Fruit fly (Drosophila melanogaster): ENCODE data around the gene CG44001.

The CG44001 gene

dm6 chr2L:5004677-5005463 is 38.2 kb upstream of the CG44001 start (continued):
- peak; percentile 58 for TF ChIP-seq fkh (GFP tag; optimal IDR thresholded peaks at IDR 0.05)
- peak; percentile 88 for TF ChIP-seq CG15336 (GFP tag; IDR thresholded peaks at IDR 0.05)
- TF ChIP-seq Ets21C (GFP tag; optimal IDR thresholded peaks at IDR 0.05), result peak; percentile 82
- TF ChIP-seq salr (GFP tag; optimal IDR thresholded peaks at IDR 0.05), result peak; percentile 80 to 82
- TF ChIP-seq Sox14 (GFP tag; optimal IDR thresholded peaks at IDR 0.05), result peak; percentile 91
- TF ChIP-seq CG6792 (GFP tag; optimal IDR thresholded peaks at IDR 0.05), result peak; percentile 91
- peak; percentile 88 for TF ChIP-seq topi (GFP tag; optimal IDR thresholded peaks at IDR 0.05)
- peak; percentile 87 for TF ChIP-seq Met (GFP tag; optimal IDR thresholded peaks at IDR 0.05)
- TF ChIP-seq dsx (GFP tag; optimal IDR thresholded peaks at IDR 0.05; ENCODE audit: poor library complexity, severe bottlenecking), result peak; percentile 88
- TF ChIP-seq Hr38 (GFP tag; optimal IDR thresholded peaks at IDR 0.05), result peak; percentile 19
- peak; percentile 88 for TF ChIP-seq CG8119 (GFP tag; IDR thresholded peaks at IDR 0.05)
- peak; percentile 72 for TF ChIP-seq Eip93F (GFP tag; optimal IDR thresholded peaks at IDR 0.05)
- TF ChIP-seq fd59A (GFP tag; optimal IDR thresholded peaks at IDR 0.05), result peak; percentile 81
- TF ChIP-seq Gug (GFP tag; IDR thresholded peaks at IDR 0.05), result peak; percentile 86
- TF ChIP-seq CG16779 (tag; optimal IDR thresholded peaks at IDR 0.05), result peak; percentile 80
- TF ChIP-seq CG6808 (GFP tag; optimal IDR thresholded peaks at IDR 0.05), result peak; percentile 82

dm6 chr2L:5005464-5005764 is 37.7 kb upstream of the CG44001 start:
- TF ChIP-seq pdm3 (GFP tag; optimal IDR thresholded peaks at IDR 0.05) (no peak), Gug (GFP tag; IDR thresholded peaks at IDR 0.05) (no peak), CG11902 (GFP tag; optimal IDR thresholded peaks at IDR 0.05) (no peak), CG3032 (tag; optimal IDR thresholded peaks at IDR 0.05) (no peak), Eip75B (GFP tag; optimal IDR thresholded peaks at IDR 0.05) (no peak), CG6163 (GFP tag; IDR thresholded peaks at IDR 0.05) (no peak), CG11762 (GFP tag; optimal IDR thresholded peaks at IDR 0.05; ENCODE audit: insufficient read depth) (no peak), achi (GFP tag; optimal IDR thresholded peaks at IDR 0.05) (no peak), Sox15 (GFP tag; optimal IDR thresholded peaks at IDR 0.05) (no peak), OdsH (GFP tag; optimal IDR thresholded peaks at IDR 0.05) (no peak), CG6854 (GFP tag; optimal IDR thresholded peaks at IDR 0.05) (no peak), ss (GFP tag; optimal IDR thresholded peaks at IDR 0.05) (no peak), Lpt (GFP tag; optimal IDR thresholded peaks at IDR 0.05) (no peak), esn (GFP tag; optimal IDR thresholded peaks at IDR 0.05) (no peak), lz (GFP tag; optimal IDR thresholded peaks at IDR 0.05) (no peak)

- TF ChIP-seq svp (GFP tag), result peak; percentile 70
- no peak for TF ChIP-seq OdsH (GFP tag; optimal IDR thresholded peaks at IDR 0.05)
- TF ChIP-seq Met (GFP tag; optimal IDR thresholded peaks at IDR 0.05), result no peak
- TF ChIP-seq Eip78C (GFP tag), result peak; percentile 70
- TF ChIP-seq CG10669 (GFP tag; optimal IDR thresholded peaks at IDR 0.05), result no peak
- TF ChIP-seq vri (GFP tag; optimal IDR thresholded peaks at IDR 0.05), result peak; percentile 10
These were observed 36.7 kb upstream of the CG44001 start for dm6 chr2L:5006323-5006722.

- TF ChIP-seq lz (GFP tag; optimal IDR thresholded peaks at IDR 0.05) (no peak), Eip75B (GFP tag; optimal IDR thresholded peaks at IDR 0.05) (no peak), esn (GFP tag; optimal IDR thresholded peaks at IDR 0.05) (peak; percentile 9), spab (GFP tag; optimal IDR thresholded peaks at IDR 0.05) (no peak), pdm3 (GFP tag; optimal IDR thresholded peaks at IDR 0.05) (peak; percentile 24), fkh (GFP tag; optimal IDR thresholded peaks at IDR 0.05) (peak; percentile 8), vri (GFP tag; optimal IDR thresholded peaks at IDR 0.05) (peak; percentile 52), CG15336 (GFP tag; IDR thresholded peaks at IDR 0.05) (0 out of 2 replicates have a peak, but pooled peaks have one; percentile 15), Hr39 (GFP tag; optimal IDR thresholded peaks at IDR 0.05) (no peak), CG32006 (GFP tag; optimal IDR thresholded peaks at IDR 0.05) (peak; percentile 7), Eip78C (GFP tag) (peak; percentile 69), Blimp-1 (GFP tag; optimal IDR thresholded peaks at IDR 0.05) (no peak), Gug (GFP tag; IDR thresholded peaks at IDR 0.05) (no peak), CG3919 (GFP tag; optimal IDR thresholded peaks at IDR 0.05) (peak; percentile 16), eg (GFP tag; IDR thresholded peaks at IDR 0.05) (0 out of 3 replicates have a peak, but pooled peaks have one; percentile 11), OdsH (GFP tag; optimal IDR thresholded peaks at IDR 0.05) (peak; percentile 9), CG6163 (GFP tag; IDR thresholded peaks at IDR 0.05) (peak; percentile 20; the same call in 1 of the 3 replicates)
These were observed 35.8 kb upstream of the CG44001 start for dm6 chr2L:5007256-5007655.

Data from whole organism, prepupa.